Fruit fly (Drosophila melanogaster): Measurements from ENCODE around the gene Traf6.
A peak's percentile ranks its signal among the peaks of the same experiment; 100 is the strongest.

Traf6 gene

dm6 chrX:8176291-8177029 lies 19.3 kb upstream of the Traf6 start:
- TF ChIP-seq CG32121 (GFP tag; IDR thresholded peaks at IDR 0.05) (no peak), CG4496 (GFP tag; IDR thresholded peaks at IDR 0.05) (peak; percentile 39; the same call in 1 of the 3 replicates), CG34367 (tag; optimal IDR thresholded peaks at IDR 0.05) (peak; percentile 46), gl (tag; optimal IDR thresholded peaks at IDR 0.05) (peak; percentile 56), CG9948 (tag; optimal IDR thresholded peaks at IDR 0.05) (peak; percentile 26), CG12605 (GFP tag; IDR thresholded peaks at IDR 0.05) (peak; percentile 14; the same call in 1 of the 2 replicates), CG15710 (tag; optimal IDR thresholded peaks at IDR 0.05) (peak; percentile 41), Pif1A (GFP tag; optimal IDR thresholded peaks at IDR 0.05) (no peak), CG8159 (tag; optimal IDR thresholded peaks at IDR 0.05) (peak; percentile 35), Pif1B (GFP tag; optimal IDR thresholded peaks at IDR 0.05) (no peak), EcR (GFP tag; optimal IDR thresholded peaks at IDR 0.05) (peak; percentile 38)

- TF ChIP-seq CG32121 (GFP tag; IDR thresholded peaks at IDR 0.05), result no peak
- TF ChIP-seq CG17806 (tag; optimal IDR thresholded peaks at IDR 0.05), result no peak
- TF ChIP-seq CG4496 (GFP tag; IDR thresholded peaks at IDR 0.05), result no peak
- no peak for TF ChIP-seq CG34367 (tag; optimal IDR thresholded peaks at IDR 0.05)
- TF ChIP-seq CG10348 (GFP tag; IDR thresholded peaks at IDR 0.05), result no peak
- no peak for TF ChIP-seq rn (GFP tag; IDR thresholded peaks at IDR 0.05)
- TF ChIP-seq CG13204 (GFP tag; optimal IDR thresholded peaks at IDR 0.05), result no peak
- TF ChIP-seq CG8159 (tag; optimal IDR thresholded peaks at IDR 0.05), result no peak
- no peak for TF ChIP-seq CG15710 (tag; optimal IDR thresholded peaks at IDR 0.05)
- no peak for TF ChIP-seq CG12605 (GFP tag; IDR thresholded peaks at IDR 0.05)
- TF ChIP-seq fd96Ca (GFP tag; IDR thresholded peaks at IDR 0.05), result no peak
- no peak for TF ChIP-seq CG8301 (tag; optimal IDR thresholded peaks at IDR 0.05)
- no peak for TF ChIP-seq Ets98B (GFP tag; IDR thresholded peaks at IDR 0.05)
- TF ChIP-seq Snoo (tag; optimal IDR thresholded peaks at IDR 0.05), result no peak
- no peak for TF ChIP-seq EcR (GFP tag; optimal IDR thresholded peaks at IDR 0.05)
- TF ChIP-seq Pif1B (GFP tag; optimal IDR thresholded peaks at IDR 0.05), result no peak
- no peak for TF ChIP-seq CG14655 (GFP tag; optimal IDR thresholded peaks at IDR 0.05)
- TF ChIP-seq D1 (tag; optimal IDR thresholded peaks at IDR 0.05), result no peak
- no peak for TF ChIP-seq gl (tag; optimal IDR thresholded peaks at IDR 0.05)
- no peak for TF ChIP-seq CG9948 (tag; optimal IDR thresholded peaks at IDR 0.05)
Observed at dm6 chrX:8170166-8170565, 13.0 kb upstream of the Traf6 start, which contains the start of gene CG2278. TSS of gene CG2278 (minus strand) at chrX:8170266.

dm6 chrX:8165608-8166007 lies 8.4 kb upstream of the Traf6 start, which contains the start of gene Or7a:
TSS of gene Or7a (minus strand) at chrX:8165708.
- TF ChIP-seq gl (tag; optimal IDR thresholded peaks at IDR 0.05) (no peak), CG15710 (tag; optimal IDR thresholded peaks at IDR 0.05) (no peak), CG4496 (GFP tag; IDR thresholded peaks at IDR 0.05) (no peak), fd96Ca (GFP tag; IDR thresholded peaks at IDR 0.05) (no peak), CG13204 (GFP tag; optimal IDR thresholded peaks at IDR 0.05) (no peak), CG32121 (GFP tag; IDR thresholded peaks at IDR 0.05) (no peak), CG10348 (GFP tag; IDR thresholded peaks at IDR 0.05) (no peak), CG12605 (GFP tag; IDR thresholded peaks at IDR 0.05) (no peak), EcR (GFP tag; optimal IDR thresholded peaks at IDR 0.05) (no peak), CG17806 (tag; optimal IDR thresholded peaks at IDR 0.05) (no peak), CG9948 (tag; optimal IDR thresholded peaks at IDR 0.05) (no peak), Pif1A (GFP tag; optimal IDR thresholded peaks at IDR 0.05) (no peak), Pif1B (GFP tag; optimal IDR thresholded peaks at IDR 0.05) (no peak), CG8159 (tag; optimal IDR thresholded peaks at IDR 0.05) (no peak), D1 (tag; optimal IDR thresholded peaks at IDR 0.05) (no peak)

- TF ChIP-seq Ets98B (GFP tag; IDR thresholded peaks at IDR 0.05) (peak; percentile 25; the same call in 1 of the 2 replicates), CG12605 (GFP tag; IDR thresholded peaks at IDR 0.05) (0 out of 2 replicates have a peak, but pooled peaks have one; percentile 12), CG4496 (GFP tag; IDR thresholded peaks at IDR 0.05) (peak; percentile 69), CG8159 (tag; optimal IDR thresholded peaks at IDR 0.05) (no peak), CG8301 (tag; optimal IDR thresholded peaks at IDR 0.05) (peak; percentile 78), CG14655 (GFP tag; optimal IDR thresholded peaks at IDR 0.05) (peak; percentile 73), CG17806 (tag; optimal IDR thresholded peaks at IDR 0.05) (no peak), D1 (tag; optimal IDR thresholded peaks at IDR 0.05) (no peak), CG15710 (tag; optimal IDR thresholded peaks at IDR 0.05) (no peak), CG10348 (GFP tag; IDR thresholded peaks at IDR 0.05) (no peak), CG34367 (tag; optimal IDR thresholded peaks at IDR 0.05) (no peak)
Observed at dm6 chrX:8163452-8163851, 6.3 kb upstream of the Traf6 start.

dm6 chrX:8162692-8163091 lies 5.5 kb upstream of the Traf6 start, which contains the start of gene CG10761:
TSS of gene CG10761 (minus strand) at chrX:8162792.
- TF ChIP-seq CG9948 (tag; optimal IDR thresholded peaks at IDR 0.05) (no peak), CG32121 (GFP tag; IDR thresholded peaks at IDR 0.05) (no peak), D1 (tag; optimal IDR thresholded peaks at IDR 0.05) (no peak), fd96Ca (GFP tag; IDR thresholded peaks at IDR 0.05) (no peak), Pif1A (GFP tag; optimal IDR thresholded peaks at IDR 0.05) (no peak), Snoo (tag; optimal IDR thresholded peaks at IDR 0.05) (no peak), rn (GFP tag; IDR thresholded peaks at IDR 0.05) (no peak), CG4496 (GFP tag; IDR thresholded peaks at IDR 0.05) (no peak), CG13204 (GFP tag; optimal IDR thresholded peaks at IDR 0.05) (no peak), CG14655 (GFP tag; optimal IDR thresholded peaks at IDR 0.05) (no peak), gl (tag; optimal IDR thresholded peaks at IDR 0.05) (no peak), Pif1B (GFP tag; optimal IDR thresholded peaks at IDR 0.05) (no peak), CG8159 (tag; optimal IDR thresholded peaks at IDR 0.05) (no peak)

- no peak for TF ChIP-seq CG10348 (GFP tag; IDR thresholded peaks at IDR 0.05)
Observed at dm6 chrX:8159754-8160153, 2.6 kb upstream of the Traf6 start, which contains the start of gene CG15337. TSS of gene CG15337 (plus strand) at chrX:8160054.

Data from whole organism, pupa.